Worm (Caenorhabditis elegans) whole organism, mixed stage, embryonic: ENCODE data around the gene T16H12.9.

ENCODE experiments used
- nhr-237 ChIP-seq: fragments of 150-350 bp; optimal IDR thresholded peaks from 2 replicates; lab custom pipeline; 2014; ENCODE audit warnings: missing biosample characterization, missing genetic modification characterization
- sem-2 ChIP-seq: fragments of 200-800 bp; sonication (Bioruptor generic); optimal IDR thresholded peaks from 2 replicates; lab custom pipeline; 2018; ENCODE audit warnings: mild to moderate bottlenecking, missing genetic modification characterization, missing compliant biosample characterization

DNA sequence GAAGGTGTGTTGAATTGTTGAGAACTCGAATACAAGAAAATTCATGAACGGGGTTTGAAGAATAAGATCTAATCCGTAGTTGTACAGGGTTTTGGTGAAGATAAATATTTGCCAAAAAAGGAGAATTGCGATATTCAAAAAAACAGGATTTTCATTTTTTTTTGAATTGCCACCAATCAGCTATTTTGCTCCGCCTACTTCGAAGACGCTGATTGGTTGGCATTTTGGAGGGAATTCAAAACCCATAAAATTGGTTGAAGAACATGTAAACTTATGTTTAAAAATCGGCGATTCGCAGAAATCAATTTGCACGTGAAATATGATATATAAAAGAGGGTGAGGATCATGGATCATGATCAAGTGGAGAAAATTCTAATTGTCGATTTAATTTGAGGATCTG, 33.1 kb upstream of the T16H12.9 start:
- no peak for TF ChIP-seq sem-2 (GFP tag; lab: Kevin White, UChicago)
- TF ChIP-seq nhr-237 (tag; lab: Kevin White, UChicago), result no peak
